Fruit fly (Drosophila melanogaster) whole organism, embryonic: ENCODE measurements around the gene Cyp4d20.

Experiments
- Awh ChIP-seq: fragments of 200-800 bp; sonication (Bioruptor generic); IDR thresholded peaks from 2 replicates; pipeline ENCODE4, ENCODE4 v1.3.6; 2022; ENCODE audit warnings: missing biosample characterization, missing genetic modification characterization
- CG11696 ChIP-seq: fragments of 200-800 bp; sonication (Bioruptor generic); IDR thresholded peaks from 2 replicates; pipeline ENCODE4 v1.3.6; 2022; ENCODE audit warnings: missing biosample characterization, missing genetic modification characterization
- CG13123 ChIP-seq: fragments of 200-800 bp; sonication (Bioruptor generic); optimal IDR thresholded peaks from 2 replicates; lab custom pipeline; 2016; ENCODE audit warnings: missing biosample characterization, missing genetic modification characterization
- CG1647 ChIP-seq: fragments of 200-800 bp; sonication (Bioruptor generic); optimal IDR thresholded peaks from 3 replicates; lab custom pipeline; 2016; ENCODE audit warnings: missing biosample characterization, missing genetic modification characterization
- CG16863 ChIP-seq: fragments of 200-800 bp; sonication (Bioruptor generic); optimal IDR thresholded peaks from 3 replicates; lab custom pipeline; 2016; ENCODE audit warnings: missing biosample characterization, missing genetic modification characterization
- CG17802 ChIP-seq: fragments of 200-800 bp; sonication (Bioruptor generic); optimal IDR thresholded peaks from 2 replicates; lab custom pipeline; 2018; ENCODE audit warnings: missing biosample characterization, mild to moderate bottlenecking, missing genetic modification characterization, moderate library complexity
- CG2889 ChIP-seq: fragments of 200-800 bp; sonication (Bioruptor generic); IDR thresholded peaks from 3 replicates; pipeline ENCODE4 v1.3.6; 2022; ENCODE audit warnings: missing biosample characterization, missing genetic modification characterization
- CG7271 ChIP-seq: fragments of 200-800 bp; sonication (Bioruptor generic); optimal IDR thresholded peaks from 2 replicates; lab custom pipeline; 2018; ENCODE audit warnings: missing biosample characterization, mild to moderate bottlenecking, missing genetic modification characterization, moderate library complexity
- CG7963 ChIP-seq: fragments of 200-800 bp; sonication (Bioruptor generic); IDR thresholded peaks from 3 replicates; pipeline ENCODE4 v1.3.6; 2022; ENCODE audit warnings: missing biosample characterization, missing genetic modification characterization; ENCODE audit not compliant: partially characterized antibody
- Doc2 ChIP-seq: fragments of 200-800 bp; sonication (Bioruptor generic); IDR thresholded peaks from 2 replicates; pipeline ENCODE4 v1.3.6; 2022; ENCODE audit warnings: missing biosample characterization, missing genetic modification characterization
- ERR ChIP-seq: fragments of 200-800 bp; sonication (Bioruptor generic); optimal IDR thresholded peaks from 2 replicates; lab custom pipeline; 2016; ENCODE audit warnings: missing biosample characterization, missing genetic modification characterization
- Ets65A ChIP-seq: fragments of 200-800 bp; sonication (Bioruptor generic); peaks from one replicate; lab custom pipeline; 2016; ENCODE audit warnings: missing biosample characterization, missing genetic modification characterization
- H15 ChIP-seq: fragments of 200-800 bp; sonication (Bioruptor generic); IDR thresholded peaks from 3 replicates; pipeline ENCODE4 v1.3.6; 2022; ENCODE audit warnings: missing biosample characterization, missing genetic modification characterization
- Hr78 ChIP-seq, 2 experiments: fragments of 200-800 bp in 1 of 2; fragments of >200 bp in 1 of 2; sonication (Bioruptor generic) in 1 of 2; optimal IDR thresholded peaks; 2 replicates each; lab custom pipeline; 2017 to 2019; ENCODE audit warnings: missing biosample characterization in 2 of 2, missing genetic modification characterization in 2 of 2, mild to moderate bottlenecking in 1 of 2, moderate library complexity in 1 of 2
- Lim3 ChIP-seq: fragments of 200-800 bp; sonication (Bioruptor generic); IDR thresholded peaks from 2 replicates; pipeline ENCODE4 v1.3.6; 2022; ENCODE audit warnings: missing biosample characterization, missing genetic modification characterization
- Med ChIP-seq: fragments of 200-800 bp; sonication (Bioruptor generic); peaks from one replicate; lab custom pipeline; 2016; ENCODE audit warnings: missing biosample characterization, missing genetic modification characterization, mild to moderate bottlenecking, inconsistent platforms, moderate library complexity
- NC2β ChIP-seq: fragments of 200-800 bp; sonication (Bioruptor generic); optimal IDR thresholded peaks from 2 replicates; lab custom pipeline; 2016; ENCODE audit warnings: missing biosample characterization, missing genetic modification characterization
- Pdp1 ChIP-seq, 2 experiments: fragments of 200-800 bp; sonication (Bioruptor generic); optimal IDR thresholded peaks; 3 replicates each; lab custom pipeline; 2016; ENCODE audit warnings: missing biosample characterization in 2 of 2, missing genetic modification characterization in 2 of 2, mild to moderate bottlenecking in 1 of 2, moderate library complexity in 1 of 2
- Xrp1 ChIP-seq: fragments of 200-800 bp; sonication (Bioruptor generic); IDR thresholded peaks from 2 replicates; pipeline ENCODE4 v1.3.6; 2022; ENCODE audit warnings: missing biosample characterization, missing genetic modification characterization
- ara ChIP-seq: fragments of 200-800 bp; sonication (Bioruptor generic); IDR thresholded peaks from 2 replicates; pipeline ENCODE4 v1.3.6; 2022; ENCODE audit warnings: missing biosample characterization, missing genetic modification characterization
- az2 ChIP-seq: fragments of 200-800 bp; sonication (Bioruptor generic); optimal IDR thresholded peaks from 3 replicates; lab custom pipeline; 2016; ENCODE audit warnings: missing biosample characterization, missing genetic modification characterization
- chinmo ChIP-seq: fragments of 200-800 bp; sonication (Bioruptor generic); IDR thresholded peaks from 4 replicates; pipeline ENCODE4 v1.3.6; 2022; ENCODE audit warnings: missing biosample characterization, missing genetic modification characterization; ENCODE audit not compliant: partially characterized antibody
- ci ChIP-seq: fragments of 200-800 bp; sonication (Bioruptor generic); IDR thresholded peaks from 3 replicates; pipeline ENCODE4 v1.3.6; 2022; ENCODE audit warnings: missing biosample characterization, missing genetic modification characterization
- crol ChIP-seq: fragments of 200-800 bp; sonication (Bioruptor generic); IDR thresholded peaks from 2 replicates; pipeline ENCODE4 v1.3.6; 2022; ENCODE audit warnings: missing biosample characterization, missing genetic modification characterization
- dan ChIP-seq: fragments of 200-800 bp; sonication (Bioruptor generic); IDR thresholded peaks from 2 replicates; pipeline ENCODE4 v1.3.6; 2022; ENCODE audit warnings: missing biosample characterization, missing genetic modification characterization
- gem ChIP-seq: fragments of 200-800 bp; sonication (Bioruptor generic); optimal IDR thresholded peaks from 2 replicates; lab custom pipeline; 2019; ENCODE audit warnings: missing biosample characterization, mild to moderate bottlenecking, missing genetic modification characterization, moderate library complexity
- maf-S ChIP-seq: fragments of 200-800 bp; sonication (Bioruptor generic); optimal IDR thresholded peaks from 2 replicates; lab custom pipeline; 2016; ENCODE audit warnings: missing biosample characterization, missing genetic modification characterization
- nerfin-2 ChIP-seq: fragments of 200-800 bp; sonication (Bioruptor generic); IDR thresholded peaks from 2 replicates; pipeline ENCODE4 v1.3.6; 2022; ENCODE audit warnings: missing biosample characterization, missing genetic modification characterization; ENCODE audit not compliant: partially characterized antibody
- nom ChIP-seq: fragments of 200-800 bp; sonication (Bioruptor generic); optimal IDR thresholded peaks from 2 replicates; lab custom pipeline; 2017; ENCODE audit warnings: missing biosample characterization, missing genetic modification characterization, mild to moderate bottlenecking, moderate library complexity, missing genetic modification reagents
- pita ChIP-seq: fragments of 200-800 bp; sonication (Bioruptor generic); optimal IDR thresholded peaks from 2 replicates; lab custom pipeline; 2017; ENCODE audit warnings: missing biosample characterization, mild to moderate bottlenecking, missing genetic modification characterization
- prd ChIP-seq, 3 experiments: fragments of >200 bp in 2 of 3; fragments of 200-800 bp in 1 of 3; sonication (Bioruptor generic) in 1 of 3; optimal IDR thresholded peaks in 2 of 3; IDR thresholded peaks in 1 of 3; 2 replicates in 2 of 3; 3 replicates in 1 of 3; pipeline versions ENCODE4 v1.3.6 to Lab custom; 2017 to 2022; ENCODE audit warnings: missing biosample characterization in 1 of 3, missing genetic modification characterization in 1 of 3
- sob ChIP-seq: fragments of 200-800 bp; sonication (Bioruptor generic); IDR thresholded peaks from 2 replicates; pipeline ENCODE4 v1.3.6; 2022; ENCODE audit warnings: missing biosample characterization, missing genetic modification characterization

Gene Cyp4d20

DNA sequence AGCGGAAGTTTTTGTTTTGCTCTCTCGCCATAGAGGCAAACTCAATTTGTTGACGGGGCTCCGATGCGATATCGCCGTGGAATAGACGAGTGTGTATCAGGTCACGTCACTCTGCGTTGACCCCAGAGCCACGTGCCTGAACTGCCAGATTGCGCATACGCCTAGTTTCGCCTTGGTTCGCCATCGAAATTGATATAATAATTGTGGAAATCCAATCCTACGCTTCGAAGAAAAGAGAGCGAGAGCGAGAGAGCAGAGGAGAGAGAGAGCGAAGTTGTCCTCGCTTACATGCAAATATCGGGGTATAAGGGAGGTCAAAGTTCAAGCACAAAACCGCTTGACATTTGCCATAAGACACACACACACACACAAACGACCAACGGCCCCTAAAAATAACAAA lies 51.1 kb downstream of the Cyp4d20 start (continued):
- TF ChIP-seq NC2β (GFP tag; lab: Kevin White, UChicago) (no peak), Lim3 (GFP tag; lab: Robert Waterston, UW) (no peak), az2 (GFP tag; lab: Kevin White, UChicago) (no peak), Hr78 (GFP tag; optimal IDR thresholded peaks at IDR 0.05; lab: Kevin White, UChicago) (peak in 1 of 2 experiments; percentile 83), CG1647 (GFP tag; lab: Kevin White, UChicago) (no peak), Xrp1 (no peak), chinmo (0 out of 4 replicates have a peak, but pooled peaks have one; percentile 34), prd (optimal IDR thresholded peaks at IDR 0.05; lab: Kevin White, UChicago) (no peak), prd (GFP tag; IDR thresholded peaks at IDR 0.05; lab: Robert Waterston, UW) (no peak), CG7963 (no peak)

dm6 chr3L:2426407-2426951 lies 51.8 kb downstream of the Cyp4d20 start:
- 0 out of 4 replicates have a peak, but pooled peaks have one; percentile 3 for TF ChIP-seq chinmo
- TF ChIP-seq Ets65A (GFP tag; lab: Kevin White, UChicago) = peak; percentile 26
- peak; percentile 9 for TF ChIP-seq gem (tag; lab: Kevin White, UChicago)
- TF ChIP-seq CG17802 (tag; lab: Kevin White, UChicago) = no peak
- TF ChIP-seq maf-S = no peak
- TF ChIP-seq Pdp1 (GFP tag; optimal IDR thresholded peaks at IDR 0.05; lab: Kevin White, UChicago) = peak in 1 of 2 experiments; percentile 42
- TF ChIP-seq H15 (GFP tag; lab: Robert Waterston, UW) = no peak
- no peak for TF ChIP-seq CG2889
- no peak for TF ChIP-seq Doc2 (GFP tag; lab: Robert Waterston, UW)
- TF ChIP-seq Med (GFP tag; lab: Kevin White, UChicago) = peak; percentile 44
- TF ChIP-seq CG11696 (GFP tag; lab: Robert Waterston, UW) = 0 out of 2 replicates have a peak, but pooled peaks have one; percentile 27
- TF ChIP-seq pita (GFP tag; lab: Kevin White, UChicago) = no peak
- TF ChIP-seq Awh (GFP tag; lab: Robert Waterston, UW) = 0 out of 2 replicates have a peak, but pooled peaks have one; percentile 11
- no peak for TF ChIP-seq ERR (GFP tag; lab: Kevin White, UChicago)
- TF ChIP-seq nom = peak; percentile 50
- TF ChIP-seq CG13123 (GFP tag; lab: Kevin White, UChicago) = no peak
- peak; percentile 30; the same call in 1 of the 2 replicates for TF ChIP-seq ara (GFP tag; lab: Robert Waterston, UW)
- no peak for TF ChIP-seq dan (GFP tag; lab: Robert Waterston, UW)
- TF ChIP-seq crol (GFP tag; lab: Robert Waterston, UW) = peak; percentile 53
- no peak for TF ChIP-seq CG7271 (tag; lab: Kevin White, UChicago)
- TF ChIP-seq Lim3 (GFP tag; lab: Robert Waterston, UW) = no peak
- TF ChIP-seq sob (GFP tag; lab: Robert Waterston, UW) = 0 out of 2 replicates have a peak, but pooled peaks have one; percentile 9
- no peak for TF ChIP-seq CG16863 (GFP tag; lab: Kevin White, UChicago)
- 0 out of 2 replicates have a peak, but pooled peaks have one; percentile 9 for TF ChIP-seq nerfin-2 (GFP tag; lab: Robert Waterston, UW)
- peak; percentile 15; the same call in 1 of the 3 replicates for TF ChIP-seq ci (GFP tag; lab: Robert Waterston, UW)
